Worm (Caenorhabditis elegans) whole organism, young adult: ENCODE data around the gene F38B7.3.
A peak's percentile ranks its signal among the peaks of the same experiment; 100 is the strongest.

Source experiments
- F52B5.7 ChIP-seq: sonication (generic microtip); optimal IDR thresholded peaks from 2 replicates; lab custom pipeline; 2016; ENCODE audit warnings: mild to moderate bottlenecking, missing genetic modification characterization, missing compliant biosample characterization
- F55B11.4 ChIP-seq: sonication (generic microtip); optimal IDR thresholded peaks from 2 replicates; lab custom pipeline; 2016; ENCODE audit warnings: missing compliant biosample characterization, missing genetic modification characterization, borderline replicate concordance; ENCODE audit not compliant: insufficient read depth
- T26A5.8 ChIP-seq: sonication (generic microtip); optimal IDR thresholded peaks from 2 replicates; lab custom pipeline; 2016; ENCODE audit warnings: missing genetic modification characterization, missing compliant biosample characterization
- Y53G8AR.9 ChIP-seq: fragments of 200-800 bp; sonication (Bioruptor generic); conservative IDR thresholded peaks from 2 replicates; pipeline ENCODE4 v1.3.6; 2022; ENCODE audit warnings: missing genetic modification reagents, missing genetic modification characterization, missing compliant biosample characterization
- Y95B8A.8 ChIP-seq: fragments of 200-800 bp; sonication (Bioruptor generic); IDR thresholded peaks from 2 replicates; pipeline ENCODE4 v1.3.6; 2022; ENCODE audit warnings: missing genetic modification reagents, missing genetic modification characterization, missing compliant biosample characterization
- ZK185.1 ChIP-seq: sonication (generic microtip); optimal IDR thresholded peaks from 2 replicates; lab custom pipeline; 2016; ENCODE audit warnings: mild to moderate bottlenecking, missing genetic modification characterization, missing compliant biosample characterization; ENCODE audit not compliant: poor library complexity, severe bottlenecking
- ama-1 ChIP-seq, 3 experiments: fragments of 150-350 bp in 1 of 3; sonication (generic microtip) in 2 of 3; optimal IDR thresholded peaks; 2 replicates each; lab custom pipeline; 2014 to 2018; ENCODE audit warnings: missing biosample characterization in 2 of 3, missing genetic modification characterization in 2 of 3, missing genetic modification reagents in 2 of 3
- atf-7 ChIP-seq: sonication (generic microtip); optimal IDR thresholded peaks from 2 replicates; lab custom pipeline; 2017; ENCODE audit warnings: mild to moderate bottlenecking, missing genetic modification characterization, missing compliant biosample characterization
- athp-1 ChIP-seq: sonication (generic microtip); optimal IDR thresholded peaks from 2 replicates; lab custom pipeline; 2017; ENCODE audit warnings: mild to moderate bottlenecking, missing genetic modification characterization, missing compliant biosample characterization
- attf-6 ChIP-seq: fragments of 200-800 bp; sonication (Bioruptor generic); IDR thresholded peaks from 2 replicates; pipeline ENCODE4 v1.3.6; 2022; ENCODE audit warnings: missing genetic modification reagents, missing genetic modification characterization, missing compliant biosample characterization
- bed-2 ChIP-seq: fragments of 200-800 bp; sonication (Bioruptor generic); IDR thresholded peaks from 2 replicates; pipeline ENCODE4 v1.3.6; 2022; ENCODE audit warnings: missing genetic modification reagents, missing genetic modification characterization, missing compliant biosample characterization
- cebp-1 ChIP-seq, 2 experiments: fragments of 200-800 bp in 1 of 2; sonication (Bioruptor generic) in 1 of 2; sonication (generic microtip) in 1 of 2; IDR thresholded peaks in 1 of 2; optimal IDR thresholded peaks in 1 of 2; 2 replicates each; pipeline versions ENCODE4 v1.3.6 to Lab custom; 2017 to 2022; ENCODE audit warnings: missing compliant biosample characterization in 2 of 2, missing genetic modification characterization in 2 of 2, mild to moderate bottlenecking in 1 of 2, missing genetic modification reagents in 1 of 2, moderate library complexity in 1 of 2
- ceh-40 ChIP-seq: fragments of 200-800 bp; sonication (Bioruptor generic); IDR thresholded peaks from 2 replicates; pipeline ENCODE4 v1.3.6; 2022; ENCODE audit warnings: missing genetic modification characterization, missing compliant biosample characterization
- ceh-58 ChIP-seq: fragments of 200-800 bp; sonication (Bioruptor generic); IDR thresholded peaks from 2 replicates; pipeline ENCODE4 v1.3.6; 2022; ENCODE audit warnings: missing genetic modification characterization, missing compliant biosample characterization
- ceh-79 ChIP-seq: sonication (generic microtip); optimal IDR thresholded peaks from 2 replicates; lab custom pipeline; 2017; ENCODE audit warnings: mild to moderate bottlenecking, missing genetic modification characterization, missing compliant biosample characterization
- ceh-91 ChIP-seq: fragments of 200-800 bp; sonication (Bioruptor generic); IDR thresholded peaks from 2 replicates; pipeline ENCODE4 v1.3.6; 2022; ENCODE audit warnings: missing genetic modification reagents, missing genetic modification characterization, missing compliant biosample characterization
- chd-7 ChIP-seq: sonication (generic microtip); optimal IDR thresholded peaks from 2 replicates; lab custom pipeline; 2016; ENCODE audit warnings: mild to moderate bottlenecking, missing genetic modification characterization, moderate library complexity, missing compliant biosample characterization
- dpl-1 ChIP-seq: fragments of 150-350 bp; optimal IDR thresholded peaks from 2 replicates; lab custom pipeline; 2014; ENCODE audit warnings: missing biosample characterization, missing genetic modification reagents, missing genetic modification characterization
- egl-18 ChIP-seq: fragments of 200-800 bp; sonication (Bioruptor generic); IDR thresholded peaks from 2 replicates; pipeline ENCODE4 v1.3.6; 2022; ENCODE audit warnings: missing genetic modification reagents, missing genetic modification characterization, missing compliant biosample characterization
- ekl-4 ChIP-seq: fragments of 200-800 bp; sonication (Bioruptor generic); IDR thresholded peaks from 2 replicates; pipeline ENCODE4 v1.3.6; 2022; ENCODE audit warnings: missing genetic modification reagents, missing genetic modification characterization, missing compliant biosample characterization
- ets-4 ChIP-seq: fragments of 200-800 bp; sonication (Bioruptor generic); optimal IDR thresholded peaks from 2 replicates; lab custom pipeline; 2018; ENCODE audit warnings: mild to moderate bottlenecking, missing genetic modification characterization, missing compliant biosample characterization
- him-1 ChIP-seq: sonication (generic microtip); optimal IDR thresholded peaks from 2 replicates; lab custom pipeline; 2016; ENCODE audit warnings: missing genotype, missing genetic modification reagents, missing genetic modification characterization, missing compliant biosample characterization
- hlh-26 ChIP-seq: fragments of 200-800 bp; sonication (Bioruptor generic); conservative IDR thresholded peaks from 2 replicates; pipeline ENCODE4 v1.3.6; 2022; ENCODE audit warnings: missing genetic modification reagents, missing genetic modification characterization, missing compliant biosample characterization
- hmg-1.2 ChIP-seq: fragments of 200-800 bp; sonication (Bioruptor generic); IDR thresholded peaks from 2 replicates; pipeline ENCODE4 v1.3.6; 2022; ENCODE audit warnings: missing genetic modification reagents, missing genetic modification characterization, missing compliant biosample characterization
- hsf-1 ChIP-seq: fragments of 200-800 bp; sonication (Bioruptor generic); IDR thresholded peaks from 2 replicates; pipeline ENCODE4 v1.3.6; 2022; ENCODE audit warnings: missing genetic modification reagents, missing genetic modification characterization, missing compliant biosample characterization
- lin-35 ChIP-seq, 3 experiments: fragments of 150-350 bp in 2 of 3; sonication (generic microtip) in 1 of 3; optimal IDR thresholded peaks; 2 replicates each; lab custom pipeline; 2014 to 2018; ENCODE audit warnings: missing biosample characterization in 3 of 3, missing genetic modification characterization in 3 of 3, missing genetic modification reagents in 3 of 3
- lsy-27 ChIP-seq: sonication (generic microtip); optimal IDR thresholded peaks from 2 replicates; lab custom pipeline; 2017; ENCODE audit warnings: missing genetic modification characterization, mild to moderate bottlenecking, missing compliant biosample characterization, antibody characterized with exemption, missing genotype, borderline replicate concordance; ENCODE audit not compliant: insufficient read depth
- mes-4 ChIP-seq: sonication (generic microtip); optimal IDR thresholded peaks from 2 replicates; lab custom pipeline; 2016; ENCODE audit warnings: missing genotype, missing genetic modification characterization, missing compliant biosample characterization
- nfya-1 ChIP-seq: sonication (generic microtip); optimal IDR thresholded peaks from 2 replicates; lab custom pipeline; 2017; ENCODE audit warnings: antibody characterized with exemption, missing compliant biosample characterization, missing genetic modification characterization, borderline replicate concordance; ENCODE audit not compliant: insufficient read depth
- nhr-179 ChIP-seq: sonication (generic microtip); optimal IDR thresholded peaks from 2 replicates; lab custom pipeline; 2016; ENCODE audit warnings: mild to moderate bottlenecking, missing genetic modification characterization, missing compliant biosample characterization
- nhr-27 ChIP-seq: fragments of 200-800 bp; sonication (Bioruptor generic); optimal IDR thresholded peaks from 2 replicates; lab custom pipeline; 2018; ENCODE audit warnings: mild to moderate bottlenecking, missing genetic modification characterization, moderate library complexity, missing compliant biosample characterization
- nhr-80 ChIP-seq: sonication (generic microtip); optimal IDR thresholded peaks from 2 replicates; lab custom pipeline; 2016; ENCODE audit warnings: missing genetic modification characterization, missing compliant biosample characterization
- nhr-90 ChIP-seq: sonication (generic microtip); optimal IDR thresholded peaks from 2 replicates; lab custom pipeline; 2016; ENCODE audit warnings: missing genotype, mild to moderate bottlenecking, missing genetic modification characterization, missing compliant biosample characterization
- rcor-1 ChIP-seq: fragments of 200-800 bp; sonication (Bioruptor generic); IDR thresholded peaks from 2 replicates; pipeline ENCODE4 v1.3.6; 2022; ENCODE audit warnings: missing genetic modification reagents, missing genetic modification characterization, missing compliant biosample characterization
- repo-1 ChIP-seq: sonication (generic microtip); optimal IDR thresholded peaks from 2 replicates; lab custom pipeline; 2017; ENCODE audit warnings: mild to moderate bottlenecking, missing genetic modification characterization, missing compliant biosample characterization
- sea-2 ChIP-seq: fragments of 200-800 bp; sonication (Bioruptor generic); IDR thresholded peaks from 2 replicates; pipeline ENCODE4 v1.3.6; 2022; ENCODE audit warnings: missing genetic modification characterization, missing compliant biosample characterization
- snpc-1.3 ChIP-seq: sonication (generic microtip); optimal IDR thresholded peaks from 2 replicates; lab custom pipeline; 2017; ENCODE audit warnings: missing genetic modification characterization, mild to moderate bottlenecking, missing compliant biosample characterization, antibody characterized with exemption, moderate library complexity, missing genotype, missing genetic modification reagents; ENCODE audit not compliant: insufficient read depth
- snpc-3.4 ChIP-seq: sonication (generic microtip); optimal IDR thresholded peaks from 2 replicates; lab custom pipeline; 2017; ENCODE audit warnings: missing genetic modification characterization, mild to moderate bottlenecking, missing compliant biosample characterization, antibody characterized with exemption, moderate library complexity, missing genotype, missing genetic modification reagents
- snpc-4 ChIP-seq, 5 experiments: fragments of 150-350 bp in 1 of 5; sonication (generic microtip) in 4 of 5; optimal IDR thresholded peaks; 2 replicates each; lab custom pipeline; 2014 to 2018; ENCODE audit warnings: missing genetic modification characterization in 5 of 5, missing biosample characterization in 3 of 5, antibody characterized with exemption in 2 of 5, mild to moderate bottlenecking in 2 of 5, missing compliant biosample characterization in 2 of 5, missing genotype in 2 of 5, moderate library complexity in 2 of 5, missing genetic modification reagents in 1 of 5
- somi-1 ChIP-seq: fragments of 200-800 bp; sonication (Bioruptor generic); optimal IDR thresholded peaks from 2 replicates; lab custom pipeline; 2018; ENCODE audit warnings: mild to moderate bottlenecking, missing genetic modification characterization, missing compliant biosample characterization
- xnd-1 ChIP-seq: sonication (generic microtip); optimal IDR thresholded peaks from 2 replicates; lab custom pipeline; 2016; ENCODE audit warnings: missing genotype, missing genetic modification reagents, missing genetic modification characterization, missing compliant biosample characterization

Gene F38B7.3

DNA sequence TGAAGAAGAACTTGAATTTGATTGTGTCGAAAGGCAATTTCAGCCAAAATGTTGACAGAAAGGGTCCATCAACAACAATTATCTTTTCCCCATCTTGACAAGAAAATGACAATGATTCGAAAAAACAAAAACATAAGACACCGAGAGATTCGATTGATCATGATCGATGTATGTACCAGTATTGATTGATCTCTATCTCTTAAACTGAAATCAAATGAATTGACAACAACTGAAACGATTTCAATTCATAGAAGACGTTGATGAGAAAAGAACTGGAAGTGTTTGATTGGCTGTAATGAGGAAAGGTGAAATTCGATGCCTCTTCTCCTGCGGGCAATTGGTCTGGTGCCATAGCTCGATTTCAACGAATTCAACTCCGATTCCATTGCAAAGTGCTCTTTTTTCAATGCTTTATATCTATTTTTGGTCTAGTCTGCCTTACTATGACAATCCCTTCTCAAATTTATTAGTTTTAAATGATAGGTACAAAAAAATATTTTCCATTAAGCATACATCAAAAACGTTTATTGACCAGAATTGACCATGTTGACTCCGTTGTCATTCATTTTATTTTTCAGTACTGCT is 15.4 kb upstream of the F38B7.3 start (continued):
- TF ChIP-seq attf-6 (GFP tag; lab: Robert Waterston, UW) (no peak), snpc-1.3 (tag; lab: Kevin White, UChicago) (no peak), athp-1 (tag; lab: Kevin White, UChicago) (no peak), ZK185.1 (tag; lab: Kevin White, UChicago) (peak; percentile 11), chd-7 (tag; lab: Kevin White, UChicago) (no peak), snpc-3.4 (no peak), T26A5.8 (tag; lab: Kevin White, UChicago) (no peak), ekl-4 (GFP tag; lab: Robert Waterston, UW) (peak; percentile 29; the same call in 1 of the 2 replicates), egl-18 (GFP tag; lab: Robert Waterston, UW) (no peak), nhr-179 (tag; lab: Kevin White, UChicago) (no peak), dpl-1 (GFP tag; lab: Kevin White, UChicago) (no peak), nhr-27 (no peak), him-1 (tag; lab: Kevin White, UChicago) (no peak), nfya-1 (tag; lab: Kevin White, UChicago) (no peak), hlh-26 (GFP tag; lab: Robert Waterston, UW) (no peak), F52B5.7 (tag; lab: Kevin White, UChicago) (no peak), ceh-79 (tag; lab: Kevin White, UChicago) (no peak), Y53G8AR.9 (GFP tag; lab: Robert Waterston, UW) (0 out of 2 replicates have a peak, but pooled peaks have one; percentile 14), rcor-1 (GFP tag; lab: Robert Waterston, UW) (no peak), Y95B8A.8 (GFP tag; lab: Robert Waterston, UW) (no peak), ama-1 (optimal IDR thresholded peaks at IDR 0.05; lab: Kevin White, UChicago) (no peak), ama-1 (GFP tag; optimal IDR thresholded peaks at IDR 0.05; lab: Kevin White, UChicago) (no peak), ceh-91 (GFP tag; lab: Robert Waterston, UW) (no peak), ceh-40 (GFP tag; lab: Robert Waterston, UW) (no peak), snpc-4 (GFP tag; optimal IDR thresholded peaks at IDR 0.05; lab: Kevin White, UChicago) (no peak), snpc-4 (tag; optimal IDR thresholded peaks at IDR 0.05; lab: Kevin White, UChicago) (no peak), bed-2 (GFP tag; lab: Robert Waterston, UW) (no peak), repo-1 (no peak), hmg-1.2 (no peak), atf-7 (tag; lab: Kevin White, UChicago) (no peak)

DNA sequence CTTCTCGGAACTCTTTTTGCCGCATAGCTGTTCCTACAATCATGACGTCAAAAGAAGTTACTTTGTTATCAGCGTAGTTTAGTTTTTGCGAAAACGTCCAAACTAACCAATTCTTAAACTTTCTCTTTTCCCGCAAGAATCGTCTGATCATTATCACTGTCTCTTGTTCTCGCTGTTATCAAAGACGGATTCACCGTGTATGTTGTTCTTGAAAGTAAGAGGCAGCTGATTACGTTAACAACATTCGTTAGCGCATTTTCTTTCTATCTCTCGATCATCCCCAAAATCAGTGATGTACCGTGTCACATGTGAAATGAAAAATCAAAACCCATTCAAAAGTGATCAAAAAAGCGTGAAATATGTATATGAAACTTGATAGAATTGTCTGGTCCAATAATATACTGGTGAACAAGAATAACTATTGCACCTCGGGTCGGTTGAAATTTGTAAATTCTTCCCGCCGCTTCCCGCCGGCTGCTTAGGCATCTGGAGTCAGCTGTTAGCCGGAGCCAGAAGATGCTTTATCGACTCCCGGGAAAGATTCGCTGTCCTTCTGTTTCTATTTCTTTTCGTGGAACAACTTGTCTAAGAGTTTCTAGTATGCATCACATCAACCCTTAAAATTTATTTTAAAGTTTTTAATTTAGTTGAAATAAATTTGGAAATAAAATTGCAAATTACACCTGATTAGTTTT is 14.3 kb upstream of the F38B7.3 start:
- TF ChIP-seq xnd-1 = no peak
- TF ChIP-seq F55B11.4 (tag; lab: Kevin White, UChicago) = no peak
- peak; percentile 30 for TF ChIP-seq ets-4
- TF ChIP-seq lsy-27 (tag; lab: Kevin White, UChicago) = peak; percentile 2
- TF ChIP-seq hsf-1 (GFP tag; lab: Robert Waterston, UW) = no peak
- TF ChIP-seq rcor-1 (GFP tag; lab: Robert Waterston, UW) = peak; percentile 14; the same call in 1 of the 2 replicates
- no peak for TF ChIP-seq ceh-58 (GFP tag; lab: Robert Waterston, UW)
- no peak for TF ChIP-seq nhr-90 (tag; lab: Kevin White, UChicago)
- peak; percentile 85 for TF ChIP-seq nhr-80
- peak in 1 of 3 experiments; percentile 22 for TF ChIP-seq lin-35 (GFP tag; optimal IDR thresholded peaks at IDR 0.05; lab: Kevin White, UChicago)
- no peak for TF ChIP-seq ama-1 (optimal IDR thresholded peaks at IDR 0.05; lab: Kevin White, UChicago)
- peak in 1 of 2 experiments; percentile 4 for TF ChIP-seq ama-1 (GFP tag; optimal IDR thresholded peaks at IDR 0.05; lab: Kevin White, UChicago)
- TF ChIP-seq somi-1 (GFP tag; lab: Kevin White, UChicago) = no peak
- TF ChIP-seq sea-2 (GFP tag; lab: Robert Waterston, UW) = 0 out of 2 replicates have a peak, but pooled peaks have one; percentile 7
- no peak for TF ChIP-seq cebp-1 (GFP tag; IDR thresholded peaks at IDR 0.05; lab: Robert Waterston, UW)
- TF ChIP-seq cebp-1 (tag; optimal IDR thresholded peaks at IDR 0.05; lab: Kevin White, UChicago) = peak; percentile 33
- TF ChIP-seq hmg-1.2 = no peak
- no peak for TF ChIP-seq repo-1
- TF ChIP-seq mes-4 = no peak
